Fruit fly (Drosophila melanogaster) whole organism, embryonic: ENCODE results near the gene nAChRalpha2.

ENCODE experiments used
- Atf6 ChIP-seq: fragments of 200-800 bp; sonication (Bioruptor generic); IDR thresholded peaks from 2 replicates; pipeline ENCODE4 v1.3.6; 2022; ENCODE audit warnings: missing biosample characterization, missing genetic modification characterization
- Bgb ChIP-seq: fragments of 200-800 bp; sonication (Bioruptor generic); IDR thresholded peaks from 2 replicates; pipeline ENCODE4 v1.3.6; 2022; ENCODE audit warnings: missing biosample characterization, missing genetic modification characterization; ENCODE audit not compliant: partially characterized antibody
- C15 ChIP-seq: fragments of 200-800 bp; sonication (Bioruptor generic); IDR thresholded peaks from 3 replicates; pipeline ENCODE4 v1.3.6; 2022; ENCODE audit warnings: missing biosample characterization, missing genetic modification characterization
- CG10321 ChIP-seq: fragments of 200-800 bp; sonication (Bioruptor generic); IDR thresholded peaks from 2 replicates; pipeline ENCODE4 v1.3.6; 2022; ENCODE audit warnings: missing biosample characterization, missing genetic modification characterization
- CG11560 ChIP-seq: fragments of 200-800 bp; sonication (Bioruptor generic); IDR thresholded peaks from 3 replicates; pipeline ENCODE4 v1.3.6; 2022; ENCODE audit warnings: missing biosample characterization, missing genetic modification characterization
- CG12104 ChIP-seq: fragments of 200-800 bp; sonication (Bioruptor generic); optimal IDR thresholded peaks from 3 replicates; lab custom pipeline; 2016; ENCODE audit warnings: missing biosample characterization, missing genetic modification characterization
- CG14441 ChIP-seq: fragments of 200-800 bp; sonication (Bioruptor generic); IDR thresholded peaks from 2 replicates; pipeline ENCODE4 v1.3.6; 2022; ENCODE audit warnings: missing biosample characterization, missing genetic modification characterization
- CG14965 ChIP-seq: fragments of 200-800 bp; sonication (Bioruptor generic); optimal IDR thresholded peaks from 2 replicates; lab custom pipeline; 2016; ENCODE audit warnings: missing biosample characterization, missing genetic modification characterization, borderline replicate concordance
- CG16815 ChIP-seq: fragments of 200-800 bp; sonication (Bioruptor generic); optimal IDR thresholded peaks from 3 replicates; lab custom pipeline; 2017; ENCODE audit warnings: missing biosample characterization, mild to moderate bottlenecking, missing genetic modification characterization
- CG17328 ChIP-seq: fragments of 200-800 bp; sonication (Bioruptor generic); IDR thresholded peaks from 2 replicates; pipeline ENCODE4 v1.3.6; 2022; ENCODE audit warnings: missing biosample characterization, missing genetic modification characterization
- CG17802 ChIP-seq: fragments of 200-800 bp; sonication (Bioruptor generic); optimal IDR thresholded peaks from 2 replicates; lab custom pipeline; 2018; ENCODE audit warnings: missing biosample characterization, mild to moderate bottlenecking, missing genetic modification characterization, moderate library complexity
- CG2875 ChIP-seq: fragments of 200-800 bp; sonication (Bioruptor generic); optimal IDR thresholded peaks from 2 replicates; lab custom pipeline; 2017; ENCODE audit warnings: missing biosample characterization, mild to moderate bottlenecking, missing genetic modification characterization, missing genetic modification reagents
- CG30020 ChIP-seq: fragments of 200-800 bp; optimal IDR thresholded peaks from 2 replicates; lab custom pipeline; 2019; ENCODE audit warnings: missing biosample characterization, mild to moderate bottlenecking, missing genetic modification characterization, moderate library complexity
- CG30431 ChIP-seq: fragments of 200-800 bp; sonication (Bioruptor generic); optimal IDR thresholded peaks from 2 replicates; lab custom pipeline; 2017; ENCODE audit warnings: missing biosample characterization, missing genetic modification characterization
- CG31365 ChIP-seq: fragments of 200-800 bp; sonication (Bioruptor generic); optimal IDR thresholded peaks from 2 replicates; lab custom pipeline; 2018; ENCODE audit warnings: missing biosample characterization, mild to moderate bottlenecking, missing genetic modification characterization
- CG32772 ChIP-seq: fragments of 200-800 bp; sonication (Bioruptor generic); IDR thresholded peaks from 2 replicates; pipeline ENCODE4 v1.3.6; 2022; ENCODE audit warnings: missing biosample characterization, missing genetic modification characterization
- CG33557 ChIP-seq: fragments of 200-800 bp; sonication (Bioruptor generic); optimal IDR thresholded peaks from 2 replicates; lab custom pipeline; 2019; ENCODE audit warnings: missing biosample characterization, mild to moderate bottlenecking, missing genetic modification characterization, moderate library complexity
- CG34224 ChIP-seq: fragments of 200-800 bp; sonication (Bioruptor generic); IDR thresholded peaks from 3 replicates; pipeline ENCODE4 v1.3.6; 2022; ENCODE audit warnings: missing biosample characterization, missing genetic modification characterization; ENCODE audit not compliant: partially characterized antibody
- CG42726 ChIP-seq: fragments of 200-800 bp; sonication (Bioruptor generic); IDR thresholded peaks from 2 replicates; pipeline ENCODE4 v1.3.6; 2022; ENCODE audit warnings: missing biosample characterization, missing genetic modification characterization; ENCODE audit not compliant: partially characterized antibody
- CG43689 ChIP-seq: fragments of 200-800 bp; sonication (Bioruptor generic); IDR thresholded peaks from 2 replicates; pipeline ENCODE4 v1.3.6; 2022; ENCODE audit warnings: missing biosample characterization, missing genetic modification characterization
- Dll ChIP-seq: fragments of 200-800 bp; sonication (Bioruptor generic); IDR thresholded peaks from 4 replicates; pipeline ENCODE4 v1.3.6; 2022; ENCODE audit warnings: missing biosample characterization, missing genetic modification characterization; ENCODE audit not compliant: partially characterized antibody
- E2f2 ChIP-seq: fragments of 200-800 bp; sonication (Bioruptor generic); IDR thresholded peaks from 2 replicates; pipeline ENCODE4 v1.3.6; 2022; ENCODE audit warnings: missing biosample characterization, missing genetic modification characterization
- Hmr ChIP-seq: fragments of 200-800 bp; sonication (Bioruptor generic); optimal IDR thresholded peaks from 3 replicates; lab custom pipeline; 2017; ENCODE audit warnings: mild to moderate bottlenecking, missing biosample characterization, missing genetic modification reagents, missing genetic modification characterization
- Hmx ChIP-seq: fragments of 200-800 bp; sonication (Bioruptor generic); optimal IDR thresholded peaks from 2 replicates; lab custom pipeline; 2016; ENCODE audit warnings: missing biosample characterization, missing genetic modification characterization
- Hr3 ChIP-seq: fragments of 200-800 bp; sonication (Bioruptor generic); optimal IDR thresholded peaks from 3 replicates; lab custom pipeline; 2016; ENCODE audit warnings: missing biosample characterization, missing genetic modification characterization
- Hr39 ChIP-seq: fragments of >200 bp; optimal IDR thresholded peaks from 2 replicates; lab custom pipeline; 2017
- MTF-1 ChIP-seq: fragments of 200-800 bp; sonication (Bioruptor generic); optimal IDR thresholded peaks from 2 replicates; lab custom pipeline; 2018; ENCODE audit warnings: missing biosample characterization, mild to moderate bottlenecking, missing genetic modification characterization, borderline replicate concordance
- Neu2 ChIP-seq: fragments of 200-800 bp; sonication (Bioruptor generic); optimal IDR thresholded peaks from 3 replicates; lab custom pipeline; 2016; ENCODE audit warnings: missing biosample characterization, missing genetic modification characterization, borderline replicate concordance
- Oli ChIP-seq: fragments of 200-800 bp; sonication (Bioruptor generic); optimal IDR thresholded peaks from 2 replicates; lab custom pipeline; 2018; ENCODE audit warnings: missing biosample characterization, mild to moderate bottlenecking, missing genetic modification characterization, moderate library complexity
- Opbp ChIP-seq: fragments of 200-800 bp; sonication (Bioruptor generic); IDR thresholded peaks from 3 replicates; pipeline ENCODE4 v1.3.6; 2022; ENCODE audit warnings: missing biosample characterization, missing genetic modification characterization; ENCODE audit not compliant: partially characterized antibody
- Taf1 ChIP-seq: fragments of 200-800 bp; sonication (Bioruptor generic); IDR thresholded peaks from 2 replicates; pipeline ENCODE4 v1.3.6; 2022; ENCODE audit warnings: missing biosample characterization, missing genetic modification characterization
- ab ChIP-seq: fragments of 200-800 bp; sonication (Bioruptor generic); optimal IDR thresholded peaks from 2 replicates; lab custom pipeline; 2016; ENCODE audit warnings: missing biosample characterization, missing genetic modification characterization
- ara ChIP-seq: fragments of 200-800 bp; sonication (Bioruptor generic); IDR thresholded peaks from 2 replicates; pipeline ENCODE4 v1.3.6; 2022; ENCODE audit warnings: missing biosample characterization, missing genetic modification characterization
- ase ChIP-seq: fragments of 200-800 bp; sonication (Bioruptor generic); IDR thresholded peaks from 3 replicates; pipeline ENCODE4 v1.3.6; 2022; ENCODE audit warnings: missing biosample characterization, missing genetic modification characterization
- cg ChIP-seq: fragments of 200-800 bp; sonication (Bioruptor generic); optimal IDR thresholded peaks from 3 replicates; lab custom pipeline; 2019; ENCODE audit warnings: missing biosample characterization, mild to moderate bottlenecking, missing genetic modification characterization, moderate library complexity
- cwo ChIP-seq: fragments of 200-800 bp; sonication (Bioruptor generic); optimal IDR thresholded peaks from 3 replicates; lab custom pipeline; 2017; ENCODE audit warnings: missing biosample characterization, missing genetic modification characterization, mild to moderate bottlenecking, moderate library complexity, missing genetic modification reagents
- fd96Cb ChIP-seq: fragments of 200-800 bp; sonication (Bioruptor generic); optimal IDR thresholded peaks from 2 replicates; lab custom pipeline; 2018; ENCODE audit warnings: missing biosample characterization, mild to moderate bottlenecking, missing genetic modification characterization, moderate library complexity
- gfzf ChIP-seq: fragments of 200-800 bp; sonication (Bioruptor generic); optimal IDR thresholded peaks from 2 replicates; lab custom pipeline; 2016; ENCODE audit warnings: missing biosample characterization, mild to moderate bottlenecking, missing genetic modification characterization, moderate library complexity
- grau ChIP-seq: fragments of 200-800 bp; optimal IDR thresholded peaks from 3 replicates; lab custom pipeline; 2019; ENCODE audit warnings: missing biosample characterization, mild to moderate bottlenecking, missing genetic modification characterization, moderate library complexity
- gro ChIP-seq: fragments of 200-800 bp; sonication (Bioruptor generic); optimal IDR thresholded peaks from 2 replicates; lab custom pipeline; 2016; ENCODE audit warnings: missing biosample characterization, missing genetic modification characterization
- her ChIP-seq: fragments of 200-800 bp; sonication (Bioruptor generic); optimal IDR thresholded peaks from 2 replicates; lab custom pipeline; 2016; ENCODE audit warnings: missing biosample characterization, missing genetic modification characterization
- maf-S ChIP-seq: fragments of 200-800 bp; sonication (Bioruptor generic); optimal IDR thresholded peaks from 2 replicates; lab custom pipeline; 2016; ENCODE audit warnings: missing biosample characterization, missing genetic modification characterization
- mld ChIP-seq: fragments of 200-800 bp; sonication (Bioruptor generic); IDR thresholded peaks from 3 replicates; pipeline ENCODE4 v1.3.6; 2022; ENCODE audit warnings: missing biosample characterization, missing genetic modification characterization; ENCODE audit not compliant: partially characterized antibody
- otp ChIP-seq: fragments of 200-800 bp; sonication (Bioruptor generic); IDR thresholded peaks from 3 replicates; pipeline ENCODE4, ENCODE4 v1.3.6; 2022; ENCODE audit warnings: missing biosample characterization, missing genetic modification characterization
- pho ChIP-seq: fragments of 200-800 bp; sonication (Bioruptor generic); optimal IDR thresholded peaks from 2 replicates; lab custom pipeline; 2016; ENCODE audit warnings: missing biosample characterization, missing genetic modification characterization
- sna ChIP-seq: fragments of 200-800 bp; sonication (Bioruptor generic); IDR thresholded peaks from 2 replicates; pipeline ENCODE4 v1.3.6; 2022; ENCODE audit warnings: missing biosample characterization, missing genetic modification characterization; ENCODE audit not compliant: partially characterized antibody
- sob ChIP-seq: fragments of 200-800 bp; sonication (Bioruptor generic); IDR thresholded peaks from 2 replicates; pipeline ENCODE4 v1.3.6; 2022; ENCODE audit warnings: missing biosample characterization, missing genetic modification characterization
- ssp ChIP-seq: fragments of 200-800 bp; sonication (Bioruptor generic); IDR thresholded peaks from 2 replicates; pipeline ENCODE4 v1.3.6; 2022; ENCODE audit warnings: missing biosample characterization, missing genetic modification characterization
- wdn ChIP-seq: fragments of 200-800 bp; sonication (Bioruptor generic); IDR thresholded peaks from 2 replicates; pipeline ENCODE4 v1.3.6; 2022; ENCODE audit warnings: missing biosample characterization, missing genetic modification characterization
- wek ChIP-seq: fragments of 200-800 bp; sonication (Bioruptor generic); optimal IDR thresholded peaks from 3 replicates; lab custom pipeline; 2018; ENCODE audit warnings: missing biosample characterization, mild to moderate bottlenecking, missing genetic modification characterization, moderate library complexity
- zen ChIP-seq: fragments of 200-800 bp; sonication (Bioruptor generic); optimal IDR thresholded peaks from 3 replicates; lab custom pipeline; 2018; ENCODE audit warnings: missing biosample characterization, mild to moderate bottlenecking, missing genetic modification characterization, moderate library complexity

nAChRalpha2 gene

DNA sequence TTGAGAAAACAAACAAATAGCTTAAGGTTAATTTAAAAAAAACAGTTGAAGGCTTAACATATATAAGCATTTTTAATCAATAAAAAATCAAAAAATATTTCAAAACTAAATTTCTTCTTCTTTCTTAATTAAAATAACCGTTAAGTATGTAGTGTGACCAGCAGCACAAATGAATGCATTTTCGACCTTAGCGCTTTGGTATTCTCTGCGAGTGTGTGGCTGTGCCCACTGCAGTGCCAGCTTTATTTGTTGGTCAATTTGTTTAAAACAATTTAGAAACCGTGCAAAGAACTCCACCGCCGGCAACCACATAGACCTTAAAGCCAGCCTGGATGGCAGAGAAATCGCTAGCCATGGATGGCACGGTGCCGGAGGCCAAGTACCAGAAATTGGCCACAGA lies 42.6 kb downstream of the nAChRalpha2 start, which contains the start of gene CG6607 (continued):
- TF ChIP-seq E2f2 (GFP tag; lab: Robert Waterston, UW) (peak; percentile 62), fd96Cb (tag; lab: Kevin White, UChicago) (no peak), Bgb (peak; percentile 33; the same call in 1 of the 2 replicates), Taf1 (no peak), CG43689 (GFP tag; lab: Robert Waterston, UW) (no peak), zen (no peak), Hr39 (lab: Kevin White, UChicago) (no peak), CG17802 (tag; lab: Kevin White, UChicago) (no peak), maf-S (GFP tag; lab: Kevin White, UChicago) (no peak), Opbp (0 out of 3 replicates have a peak, but pooled peaks have one; percentile 13), her (no peak), wek (no peak), MTF-1 (GFP tag; lab: Kevin White, UChicago) (no peak), pho (GFP tag; lab: Kevin White, UChicago) (no peak), gfzf (peak; percentile 88), gro (GFP tag; lab: Kevin White, UChicago) (no peak), CG12104 (GFP tag; lab: Kevin White, UChicago) (no peak), mld (GFP tag; lab: Robert Waterston, UW) (no peak), CG2875 (GFP tag; lab: Kevin White, UChicago) (no peak), ara (no peak), Neu2 (GFP tag; lab: Kevin White, UChicago) (no peak), cg (no peak), CG34224 (GFP tag; lab: Robert Waterston, UW) (peak; percentile 59), Dll (peak; percentile 48; the same call in 2 of the 4 replicates), CG17328 (GFP tag; lab: Robert Waterston, UW) (no peak), Oli (tag; lab: Kevin White, UChicago) (no peak), Hr3 (GFP tag; lab: Kevin White, UChicago) (no peak), CG16815 (GFP tag; lab: Kevin White, UChicago) (no peak), CG33557 (GFP tag; lab: Kevin White, UChicago) (no peak), grau (tag; lab: Kevin White, UChicago) (no peak), CG32772 (GFP tag; lab: Robert Waterston, UW) (no peak), CG30431 (no peak), CG42726 (GFP tag; lab: Robert Waterston, UW) (no peak), CG14441 (GFP tag; lab: Robert Waterston, UW) (no peak), ase (no peak), ab (GFP tag; lab: Kevin White, UChicago) (no peak), CG14965 (no peak), ssp (GFP tag; lab: Robert Waterston, UW) (no peak), sob (no peak), wdn (GFP tag; lab: Robert Waterston, UW) (no peak), Hmr (GFP tag; lab: Kevin White, UChicago) (no peak), otp (no peak), sna (GFP tag; lab: Robert Waterston, UW) (peak; percentile 38; the same call in 1 of the 2 replicates), C15 (GFP tag; lab: Robert Waterston, UW) (no peak), Hmx (GFP tag; lab: Kevin White, UChicago) (no peak), CG10321 (GFP tag; lab: Robert Waterston, UW) (no peak), CG30020 (no peak), Atf6 (GFP tag; lab: Robert Waterston, UW) (no peak), CG11560 (tag; lab: Robert Waterston, UW) (no peak), cwo (no peak), CG31365 (tag; lab: Kevin White, UChicago) (no peak)
